Fruit fly (Drosophila melanogaster) whole organism, embryonic: ENCODE measurements around the gene tth.

ENCODE experiments used
- CG10274 ChIP-seq: fragments of 200-800 bp; sonication (Bioruptor generic); optimal IDR thresholded peaks from 3 replicates; lab custom pipeline; 2017; ENCODE audit warnings: missing biosample characterization, mild to moderate bottlenecking, missing genetic modification characterization
- CG10543 ChIP-seq: fragments of 200-800 bp; sonication (Bioruptor generic); optimal IDR thresholded peaks from 3 replicates; lab custom pipeline; 2017; ENCODE audit warnings: missing biosample characterization, mild to moderate bottlenecking, missing genetic modification characterization, moderate library complexity
- CG11093 ChIP-seq: fragments of 200-800 bp; sonication (Bioruptor generic); IDR thresholded peaks from 3 replicates; pipeline ENCODE4 v1.3.6; 2022; ENCODE audit warnings: missing biosample characterization, missing genetic modification characterization
- CG11695 ChIP-seq: fragments of 200-800 bp; sonication (Bioruptor generic); IDR thresholded peaks from 3 replicates; pipeline ENCODE4 v1.3.6; 2022; ENCODE audit warnings: missing biosample characterization, missing genetic modification characterization
- CG13624 ChIP-seq: fragments of 200-800 bp; sonication (Bioruptor generic); optimal IDR thresholded peaks from 2 replicates; lab custom pipeline; 2016; ENCODE audit warnings: missing biosample characterization, missing genetic modification characterization
- CG13894 ChIP-seq: fragments of 200-800 bp; sonication (Bioruptor generic); optimal IDR thresholded peaks from 3 replicates; lab custom pipeline; 2018; ENCODE audit warnings: missing biosample characterization, mild to moderate bottlenecking, missing genetic modification characterization, moderate library complexity
- CG16813 ChIP-seq: fragments of 200-800 bp; sonication (Bioruptor generic); IDR thresholded peaks from 3 replicates; pipeline ENCODE4 v1.3.6; 2022; ENCODE audit warnings: missing biosample characterization, missing genetic modification characterization; ENCODE audit not compliant: partially characterized antibody
- CG17385 ChIP-seq: fragments of 200-800 bp; sonication (Bioruptor generic); optimal IDR thresholded peaks from 3 replicates; lab custom pipeline; 2018; ENCODE audit warnings: missing biosample characterization, mild to moderate bottlenecking, missing genetic modification characterization
- CG5953 ChIP-seq: fragments of 200-800 bp; sonication (Bioruptor generic); IDR thresholded peaks from 2 replicates; pipeline ENCODE4 v1.3.6; 2022; ENCODE audit warnings: missing biosample characterization, missing genetic modification characterization
- CG8388 ChIP-seq: fragments of 200-800 bp; sonication (Bioruptor generic); optimal IDR thresholded peaks from 2 replicates; lab custom pipeline; 2019; ENCODE audit warnings: missing biosample characterization, mild to moderate bottlenecking, missing genetic modification characterization, moderate library complexity
- CG9932 ChIP-seq: fragments of 200-800 bp; sonication (Bioruptor generic); IDR thresholded peaks from 2 replicates; pipeline ENCODE4 v1.3.6; 2022; ENCODE audit warnings: missing biosample characterization, missing genetic modification characterization
- CHES-1-like ChIP-seq: fragments of 200-800 bp; sonication (Bioruptor generic); optimal IDR thresholded peaks from 2 replicates; lab custom pipeline; 2016; ENCODE audit warnings: missing biosample characterization, missing genetic modification characterization
- CrebB ChIP-seq: fragments of 200-800 bp; sonication (Bioruptor generic); optimal IDR thresholded peaks from 3 replicates; lab custom pipeline; 2018; ENCODE audit warnings: missing biosample characterization, mild to moderate bottlenecking, missing genetic modification characterization
- D ChIP-seq, 2 experiments: fragments of 200-800 bp in 1 of 2; fragments of >200 bp in 1 of 2; sonication (Bioruptor generic) in 1 of 2; optimal IDR thresholded peaks; 2 replicates in 1 of 2; 3 replicates in 1 of 2; lab custom pipeline; 2017; ENCODE audit warnings: mild to moderate bottlenecking in 1 of 2, missing biosample characterization in 1 of 2, missing genetic modification characterization in 1 of 2, missing genetic modification reagents in 1 of 2
- Dip3 ChIP-seq: fragments of 200-800 bp; sonication (Bioruptor generic); optimal IDR thresholded peaks from 3 replicates; lab custom pipeline; 2016; ENCODE audit warnings: missing biosample characterization, missing genetic modification characterization
- Dp ChIP-seq: fragments of 200-800 bp; sonication (Bioruptor generic); optimal IDR thresholded peaks from 2 replicates; lab custom pipeline; 2018; ENCODE audit warnings: missing biosample characterization, mild to moderate bottlenecking, missing genetic modification characterization, moderate library complexity
- ERR ChIP-seq: fragments of 200-800 bp; sonication (Bioruptor generic); optimal IDR thresholded peaks from 2 replicates; lab custom pipeline; 2016; ENCODE audit warnings: missing biosample characterization, missing genetic modification characterization
- Elba2 ChIP-seq: fragments of 200-800 bp; sonication (Bioruptor generic); optimal IDR thresholded peaks from 3 replicates; lab custom pipeline; 2016; ENCODE audit warnings: missing biosample characterization, missing genetic modification characterization
- Fer2 ChIP-seq: fragments of 200-800 bp; sonication (Bioruptor generic); optimal IDR thresholded peaks from 2 replicates; lab custom pipeline; 2018; ENCODE audit warnings: missing biosample characterization, mild to moderate bottlenecking, missing genetic modification characterization, moderate library complexity
- Hr3 ChIP-seq: fragments of 200-800 bp; sonication (Bioruptor generic); optimal IDR thresholded peaks from 3 replicates; lab custom pipeline; 2016; ENCODE audit warnings: missing biosample characterization, missing genetic modification characterization
- Hr78 ChIP-seq, 2 experiments: fragments of 200-800 bp in 1 of 2; fragments of >200 bp in 1 of 2; sonication (Bioruptor generic) in 1 of 2; optimal IDR thresholded peaks; 2 replicates each; lab custom pipeline; 2017 to 2019; ENCODE audit warnings: missing biosample characterization in 2 of 2, missing genetic modification characterization in 2 of 2, mild to moderate bottlenecking in 1 of 2, moderate library complexity in 1 of 2
- Hsf ChIP-seq: fragments of 200-800 bp; sonication (Bioruptor generic); optimal IDR thresholded peaks from 3 replicates; lab custom pipeline; 2016; ENCODE audit warnings: missing biosample characterization, missing genetic modification characterization
- Nf-YC ChIP-seq: fragments of 200-800 bp; optimal IDR thresholded peaks from 3 replicates; lab custom pipeline; 2019; ENCODE audit warnings: missing biosample characterization, mild to moderate bottlenecking, missing genetic modification characterization, moderate library complexity
- Oaz ChIP-seq: fragments of 200-800 bp; sonication (Bioruptor generic); IDR thresholded peaks from 2 replicates; pipeline ENCODE4 v1.3.6; 2022; ENCODE audit warnings: missing biosample characterization, missing genetic modification characterization
- PHDP ChIP-seq: fragments of 200-800 bp; sonication (Bioruptor generic); optimal IDR thresholded peaks from 3 replicates; lab custom pipeline; 2018; ENCODE audit warnings: missing biosample characterization, mild to moderate bottlenecking, missing genetic modification characterization, moderate library complexity
- Trl ChIP-seq, 3 experiments: fragments of >200 bp in 2 of 3; fragments of 200-800 bp in 1 of 3; sonication (Bioruptor generic) in 1 of 3; optimal IDR thresholded peaks; 2 replicates in 1 of 3; 3 replicates in 2 of 3; lab custom pipeline; 2016 to 2017; ENCODE audit warnings: missing biosample characterization in 1 of 3, missing genetic modification characterization in 1 of 3
- ab ChIP-seq: fragments of 200-800 bp; sonication (Bioruptor generic); optimal IDR thresholded peaks from 2 replicates; lab custom pipeline; 2016; ENCODE audit warnings: missing biosample characterization, missing genetic modification characterization
- bowl ChIP-seq: fragments of 200-800 bp; sonication (Bioruptor generic); IDR thresholded peaks from 2 replicates; pipeline ENCODE4 v1.3.6; 2022; ENCODE audit warnings: missing biosample characterization, missing genetic modification characterization
- cas ChIP-seq: fragments of 200-800 bp; sonication (Bioruptor generic); IDR thresholded peaks from 2 replicates; pipeline ENCODE4 v1.3.6; 2022; ENCODE audit warnings: missing biosample characterization, missing genetic modification characterization
- ewg ChIP-seq: fragments of 200-800 bp; sonication (Bioruptor generic); optimal IDR thresholded peaks from 3 replicates; lab custom pipeline; 2017; ENCODE audit warnings: mild to moderate bottlenecking, missing biosample characterization, missing genetic modification reagents, missing genetic modification characterization
- grn ChIP-seq: fragments of 200-800 bp; sonication (Bioruptor generic); optimal IDR thresholded peaks from 3 replicates; lab custom pipeline; 2017; ENCODE audit warnings: missing biosample characterization, missing genetic modification characterization
- kni ChIP-seq: fragments of 200-800 bp; sonication (Bioruptor generic); optimal IDR thresholded peaks from 3 replicates; lab custom pipeline; 2017; ENCODE audit warnings: mild to moderate bottlenecking, missing biosample characterization, missing genetic modification reagents, missing genetic modification characterization
- lov ChIP-seq, 2 experiments: fragments of 200-800 bp in 1 of 2; fragments of >200 bp in 1 of 2; sonication (Bioruptor generic) in 1 of 2; IDR thresholded peaks in 1 of 2; optimal IDR thresholded peaks in 1 of 2; 2 replicates in 1 of 2; 3 replicates in 1 of 2; pipeline versions ENCODE4 v1.3.6 to Lab custom; 2017 to 2022; ENCODE audit warnings: missing biosample characterization in 1 of 2, missing genetic modification characterization in 1 of 2
- nom ChIP-seq: fragments of 200-800 bp; sonication (Bioruptor generic); optimal IDR thresholded peaks from 2 replicates; lab custom pipeline; 2017; ENCODE audit warnings: missing biosample characterization, missing genetic modification characterization, mild to moderate bottlenecking, moderate library complexity, missing genetic modification reagents
- phol ChIP-seq: fragments of 200-800 bp; sonication (Bioruptor generic); optimal IDR thresholded peaks from 3 replicates; lab custom pipeline; 2018; ENCODE audit warnings: missing biosample characterization, mild to moderate bottlenecking, missing genetic modification characterization, moderate library complexity
- prd ChIP-seq, 3 experiments: fragments of >200 bp in 2 of 3; fragments of 200-800 bp in 1 of 3; sonication (Bioruptor generic) in 1 of 3; optimal IDR thresholded peaks in 2 of 3; IDR thresholded peaks in 1 of 3; 2 replicates in 2 of 3; 3 replicates in 1 of 3; pipeline versions ENCODE4 v1.3.6 to Lab custom; 2017 to 2022; ENCODE audit warnings: missing biosample characterization in 1 of 3, missing genetic modification characterization in 1 of 3
- psq ChIP-seq: fragments of 200-800 bp; sonication (Bioruptor generic); optimal IDR thresholded peaks from 2 replicates; lab custom pipeline; 2017; ENCODE audit warnings: missing biosample characterization, missing genetic modification characterization
- so ChIP-seq: fragments of 200-800 bp; sonication (Bioruptor generic); IDR thresholded peaks from 3 replicates; pipeline ENCODE4 v1.3.6; 2022; ENCODE audit warnings: missing biosample characterization, missing genetic modification characterization
- sr ChIP-seq: fragments of 200-800 bp; sonication (Bioruptor generic); IDR thresholded peaks from 3 replicates; pipeline ENCODE4 v1.3.6; 2022; ENCODE audit warnings: missing biosample characterization, missing genetic modification characterization
- ssp ChIP-seq: fragments of 200-800 bp; sonication (Bioruptor generic); IDR thresholded peaks from 2 replicates; pipeline ENCODE4 v1.3.6; 2022; ENCODE audit warnings: missing biosample characterization, missing genetic modification characterization
- toy ChIP-seq: fragments of 200-800 bp; sonication (Bioruptor generic); IDR thresholded peaks from 2 replicates; pipeline ENCODE4 v1.3.6; 2022; ENCODE audit warnings: missing biosample characterization, missing genetic modification characterization
- trh ChIP-seq: fragments of 200-800 bp; sonication (Bioruptor generic); optimal IDR thresholded peaks from 2 replicates; lab custom pipeline; 2016; ENCODE audit warnings: missing biosample characterization, missing genetic modification characterization
- tx ChIP-seq: fragments of 200-800 bp; sonication (Bioruptor generic); optimal IDR thresholded peaks from 2 replicates; lab custom pipeline; 2016; ENCODE audit warnings: missing biosample characterization, missing genetic modification characterization
- unpg ChIP-seq: fragments of 200-800 bp; sonication (Bioruptor generic); optimal IDR thresholded peaks from 3 replicates; lab custom pipeline; 2018; ENCODE audit warnings: missing biosample characterization, mild to moderate bottlenecking, missing genetic modification characterization, moderate library complexity
- z ChIP-seq: fragments of 200-800 bp; sonication (Bioruptor generic); IDR thresholded peaks from 3 replicates; pipeline ENCODE4 v1.3.6; 2022; ENCODE audit warnings: missing biosample characterization, missing genetic modification characterization
- zf30C ChIP-seq: fragments of 200-800 bp; sonication (Bioruptor generic); optimal IDR thresholded peaks from 3 replicates; lab custom pipeline; 2018; ENCODE audit warnings: missing biosample characterization, mild to moderate bottlenecking, missing genetic modification characterization
- zfh1 ChIP-seq: fragments of 200-800 bp; sonication (Bioruptor generic); IDR thresholded peaks from 3 replicates; pipeline ENCODE4 v1.3.6; 2022; ENCODE audit warnings: missing biosample characterization, missing genetic modification characterization

Gene tth

dm6 chrX:13639998-13640691, 23.8 kb upstream of the tth start (continued):
- TF ChIP-seq trh (GFP tag; lab: Kevin White, UChicago) (peak; percentile 94), grn (GFP tag; lab: Kevin White, UChicago) (peak; percentile 86), CG9932 (GFP tag; lab: Robert Waterston, UW) (peak; percentile 99), tx (peak; percentile 98), toy (GFP tag; lab: Robert Waterston, UW) (peak; percentile 96), psq (peak; percentile 92), bowl (GFP tag; lab: Robert Waterston, UW) (peak; percentile 99), kni (GFP tag; lab: Kevin White, UChicago) (peak; percentile 98), lov (optimal IDR thresholded peaks at IDR 0.05; lab: Kevin White, UChicago) (no peak), lov (GFP tag; IDR thresholded peaks at IDR 0.05; lab: Robert Waterston, UW) (peak; percentile 99), zf30C (GFP tag; lab: Kevin White, UChicago) (no peak), Hr78 (GFP tag; optimal IDR thresholded peaks at IDR 0.05; lab: Kevin White, UChicago) (peak in 1 of 2 experiments; percentile 91), CG10543 (GFP tag; lab: Kevin White, UChicago) (peak; percentile 98), PHDP (tag; lab: Kevin White, UChicago) (peak; percentile 99), so (peak; percentile 99), Hr3 (GFP tag; lab: Kevin White, UChicago) (peak; percentile 97), CG5953 (peak; percentile 99), CG17385 (GFP tag; lab: Kevin White, UChicago) (peak; percentile 98), Elba2 (GFP tag; lab: Kevin White, UChicago) (peak; percentile 82), ab (GFP tag; lab: Kevin White, UChicago) (peak; percentile 95), z (GFP tag; lab: Robert Waterston, UW) (peak; percentile 82), Dp (GFP tag; lab: Kevin White, UChicago) (peak; percentile 33), CG13894 (tag; lab: Kevin White, UChicago) (peak; percentile 96), Nf-YC (tag; lab: Kevin White, UChicago) (peak; percentile 97), nom (peak; percentile 95), Fer2 (peak; percentile 95), Dip3 (peak; percentile 98), sr (peak; percentile 95), CG10274 (GFP tag; lab: Kevin White, UChicago) (peak; percentile 93), CG11695 (GFP tag; lab: Robert Waterston, UW) (peak; percentile 99), phol (tag; lab: Kevin White, UChicago) (peak; percentile 98), CHES-1-like (GFP tag; lab: Kevin White, UChicago) (peak; percentile 99), CG8388 (GFP tag; lab: Kevin White, UChicago) (peak; percentile 97), unpg (GFP tag; lab: Kevin White, UChicago) (peak; percentile 99), ssp (GFP tag; lab: Robert Waterston, UW) (peak; percentile 94), cas (peak; percentile 97), CG11093 (peak; percentile 98), Oaz (peak; percentile 99), Hsf (GFP tag; lab: Kevin White, UChicago) (peak; percentile 99), CG16813 (peak; percentile 60), prd (optimal IDR thresholded peaks at IDR 0.05; lab: Kevin White, UChicago) (no peak), prd (GFP tag; IDR thresholded peaks at IDR 0.05; lab: Robert Waterston, UW) (peak; percentile 99), zfh1 (GFP tag; lab: Robert Waterston, UW) (peak; percentile 99), CrebB (tag; lab: Kevin White, UChicago) (peak; percentile 99), ewg (peak; percentile 96), D (optimal IDR thresholded peaks at IDR 0.05; lab: Kevin White, UChicago) (no peak), D (GFP tag; optimal IDR thresholded peaks at IDR 0.05; lab: Kevin White, UChicago) (peak; percentile 99), CG13624 (GFP tag; lab: Kevin White, UChicago) (peak; percentile 99), Trl (optimal IDR thresholded peaks at IDR 0.05; lab: Kevin White, UChicago) (peak in 1 of 2 experiments; percentile 61), Trl (GFP tag; optimal IDR thresholded peaks at IDR 0.05; lab: Kevin White, UChicago) (peak; percentile 99), ERR (GFP tag; lab: Kevin White, UChicago) (peak; percentile 97)
